Worm (Caenorhabditis elegans): Measurements from ENCODE around the gene str-264.

DNA sequence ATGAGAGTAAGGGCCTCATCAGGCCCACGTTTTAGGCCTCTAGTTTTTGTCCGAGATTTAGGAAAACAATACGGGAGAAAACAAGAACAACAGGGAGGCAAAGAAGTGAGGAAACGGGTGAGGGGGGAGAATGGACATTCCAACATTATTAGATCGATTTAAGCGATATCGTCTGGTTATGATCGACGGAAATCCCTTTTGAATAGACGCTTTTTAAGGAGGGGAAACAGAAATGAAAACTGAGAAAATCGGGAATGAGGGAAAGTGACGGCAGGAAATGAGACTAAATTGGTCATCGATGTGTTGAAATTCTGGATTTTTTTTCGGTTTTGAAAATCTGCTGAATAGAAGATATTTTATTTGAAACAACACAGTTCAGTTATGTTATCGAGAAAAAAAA lies 28.0 kb downstream of the str-264 start, which contains the start of gene rocf-1:
- TF ChIP-seq nhr-76 (tag; optimal IDR thresholded peaks at IDR 0.05) (no peak), pha-4 (tag; optimal IDR thresholded peaks at IDR 0.05) (no peak), aly-2 (tag; optimal IDR thresholded peaks at IDR 0.05) (no peak), ztf-11 (tag; optimal IDR thresholded peaks at IDR 0.05) (no peak), ceh-82 (tag; optimal IDR thresholded peaks at IDR 0.05) (no peak), tbx-2 (tag; optimal IDR thresholded peaks at IDR 0.05) (no peak), zag-1 (tag; optimal IDR thresholded peaks at IDR 0.05) (no peak), ZK546.5 (tag; optimal IDR thresholded peaks at IDR 0.05) (no peak), pqm-1 (tag; optimal IDR thresholded peaks at IDR 0.05) (no peak), nhr-28 (tag; optimal IDR thresholded peaks at IDR 0.05) (no peak), nhr-12 (tag; optimal IDR thresholded peaks at IDR 0.05) (no peak), nhr-77 (tag; optimal IDR thresholded peaks at IDR 0.05) (no peak), nhr-237 (tag; optimal IDR thresholded peaks at IDR 0.05) (no peak)

Measured in whole organism, L3 larva.